Worm (Caenorhabditis elegans) whole organism, young adult: ENCODE results near the gene C35C5.9.

Experiments used
- F23B12.7 ChIP-seq: sonication (generic microtip); optimal IDR thresholded peaks from 2 replicates; lab custom pipeline; 2017; ENCODE audit warnings: missing genetic modification characterization, mild to moderate bottlenecking, missing compliant biosample characterization, antibody characterized with exemption, moderate library complexity; ENCODE audit not compliant: insufficient read depth
- F37B4.10 ChIP-seq: fragments of 200-800 bp; sonication (Bioruptor generic); IDR thresholded peaks from 2 replicates; pipeline ENCODE4 v1.3.6; 2022; ENCODE audit warnings: missing genetic modification characterization, missing compliant biosample characterization
- F49E8.2 ChIP-seq: sonication (generic microtip); optimal IDR thresholded peaks from 3 replicates; lab custom pipeline; 2017; ENCODE audit warnings: missing genetic modification characterization, mild to moderate bottlenecking, missing compliant biosample characterization, antibody characterized with exemption, moderate library complexity; ENCODE audit not compliant: insufficient read depth
- T07F8.4 ChIP-seq: sonication (generic microtip); optimal IDR thresholded peaks from 2 replicates; lab custom pipeline; 2016; ENCODE audit warnings: mild to moderate bottlenecking, missing genetic modification characterization, moderate library complexity, missing compliant biosample characterization
- Y56A3A.18 ChIP-seq: fragments of 200-800 bp; sonication (Bioruptor generic); IDR thresholded peaks from 2 replicates; pipeline ENCODE4 v1.3.6; 2022; ENCODE audit warnings: missing genetic modification reagents, missing genetic modification characterization, missing compliant biosample characterization
- Y79H2A.3 ChIP-seq: fragments of 200-800 bp; sonication (Bioruptor generic); conservative IDR thresholded peaks from 2 replicates; pipeline ENCODE4 v1.3.6; 2022; ENCODE audit warnings: missing genetic modification reagents, missing genetic modification characterization, missing compliant biosample characterization
- atf-7 ChIP-seq: sonication (generic microtip); optimal IDR thresholded peaks from 2 replicates; lab custom pipeline; 2017; ENCODE audit warnings: mild to moderate bottlenecking, missing genetic modification characterization, missing compliant biosample characterization
- attf-6 ChIP-seq: fragments of 200-800 bp; sonication (Bioruptor generic); IDR thresholded peaks from 2 replicates; pipeline ENCODE4 v1.3.6; 2022; ENCODE audit warnings: missing genetic modification reagents, missing genetic modification characterization, missing compliant biosample characterization
- bed-2 ChIP-seq: fragments of 200-800 bp; sonication (Bioruptor generic); IDR thresholded peaks from 2 replicates; pipeline ENCODE4 v1.3.6; 2022; ENCODE audit warnings: missing genetic modification reagents, missing genetic modification characterization, missing compliant biosample characterization
- ccch-3 ChIP-seq: fragments of 200-800 bp; sonication (Bioruptor generic); optimal IDR thresholded peaks from 2 replicates; lab custom pipeline; 2018; ENCODE audit warnings: mild to moderate bottlenecking, missing genetic modification characterization, missing compliant biosample characterization
- ceh-79 ChIP-seq: sonication (generic microtip); optimal IDR thresholded peaks from 2 replicates; lab custom pipeline; 2017; ENCODE audit warnings: mild to moderate bottlenecking, missing genetic modification characterization, missing compliant biosample characterization
- chd-7 ChIP-seq: sonication (generic microtip); optimal IDR thresholded peaks from 2 replicates; lab custom pipeline; 2016; ENCODE audit warnings: mild to moderate bottlenecking, missing genetic modification characterization, moderate library complexity, missing compliant biosample characterization
- dox-1 ChIP-seq: fragments of 200-800 bp; sonication (Bioruptor generic); IDR thresholded peaks from 2 replicates; pipeline ENCODE4 v1.3.6; 2022; ENCODE audit warnings: missing genetic modification reagents, missing genetic modification characterization, missing compliant biosample characterization
- dpff-1 ChIP-seq: sonication (generic microtip); optimal IDR thresholded peaks from 2 replicates; lab custom pipeline; 2017; ENCODE audit warnings: mild to moderate bottlenecking, missing genetic modification characterization, missing compliant biosample characterization
- ets-4 ChIP-seq: fragments of 200-800 bp; sonication (Bioruptor generic); optimal IDR thresholded peaks from 2 replicates; lab custom pipeline; 2018; ENCODE audit warnings: mild to moderate bottlenecking, missing genetic modification characterization, missing compliant biosample characterization
- gei-17 ChIP-seq: fragments of 200-800 bp; sonication (Bioruptor generic); optimal IDR thresholded peaks from 2 replicates; lab custom pipeline; 2018; ENCODE audit warnings: mild to moderate bottlenecking, missing genetic modification characterization, missing compliant biosample characterization
- him-1 ChIP-seq: sonication (generic microtip); optimal IDR thresholded peaks from 2 replicates; lab custom pipeline; 2016; ENCODE audit warnings: missing genotype, missing genetic modification reagents, missing genetic modification characterization, missing compliant biosample characterization
- hmg-1.2 ChIP-seq: fragments of 200-800 bp; sonication (Bioruptor generic); IDR thresholded peaks from 2 replicates; pipeline ENCODE4 v1.3.6; 2022; ENCODE audit warnings: missing genetic modification reagents, missing genetic modification characterization, missing compliant biosample characterization
- lag-1 ChIP-seq: fragments of 200-800 bp; sonication (Bioruptor generic); IDR thresholded peaks from 2 replicates; pipeline ENCODE4 v1.3.6; 2022; ENCODE audit warnings: missing genetic modification reagents, missing genetic modification characterization, missing compliant biosample characterization
- let-526 ChIP-seq: fragments of 200-800 bp; sonication (Bioruptor generic); IDR thresholded peaks from 2 replicates; pipeline ENCODE4 v1.3.6; 2022; ENCODE audit warnings: missing genetic modification reagents, missing genetic modification characterization, missing compliant biosample characterization
- let-607 ChIP-seq, 2 experiments: fragments of 200-800 bp in 1 of 2; sonication (Bioruptor generic) in 1 of 2; sonication (generic microtip) in 1 of 2; optimal IDR thresholded peaks; 2 replicates each; lab custom pipeline; 2016 to 2018; ENCODE audit warnings: mild to moderate bottlenecking in 2 of 2, missing compliant biosample characterization in 2 of 2, missing genetic modification characterization in 2 of 2, moderate library complexity in 2 of 2, missing genotype in 1 of 2
- lin-26 ChIP-seq: fragments of 200-800 bp; sonication (Bioruptor generic); IDR thresholded peaks from 2 replicates; pipeline ENCODE4 v1.3.6; 2022; ENCODE audit warnings: missing genetic modification reagents, missing genetic modification characterization, missing compliant biosample characterization
- lin-35 ChIP-seq, 3 experiments: fragments of 150-350 bp in 2 of 3; sonication (generic microtip) in 1 of 3; optimal IDR thresholded peaks; 2 replicates each; lab custom pipeline; 2014 to 2018; ENCODE audit warnings: missing biosample characterization in 3 of 3, missing genetic modification characterization in 3 of 3, missing genetic modification reagents in 3 of 3
- lin-40 ChIP-seq: sonication (generic microtip); optimal IDR thresholded peaks from 2 replicates; lab custom pipeline; 2016; ENCODE audit warnings: missing genetic modification characterization, mild to moderate bottlenecking, missing compliant biosample characterization, missing genotype, missing genetic modification reagents
- lsy-27 ChIP-seq: sonication (generic microtip); optimal IDR thresholded peaks from 2 replicates; lab custom pipeline; 2017; ENCODE audit warnings: missing genetic modification characterization, mild to moderate bottlenecking, missing compliant biosample characterization, antibody characterized with exemption, missing genotype, borderline replicate concordance; ENCODE audit not compliant: insufficient read depth
- mxl-1 ChIP-seq: sonication (generic microtip); optimal IDR thresholded peaks from 2 replicates; lab custom pipeline; 2016; ENCODE audit warnings: missing genetic modification characterization, missing compliant biosample characterization
- nfyb-1 ChIP-seq: fragments of 200-800 bp; sonication (Bioruptor generic); IDR thresholded peaks from 2 replicates; pipeline ENCODE4 v1.3.6; 2022; ENCODE audit warnings: missing genetic modification reagents, missing genetic modification characterization, missing compliant biosample characterization
- nhr-27 ChIP-seq: fragments of 200-800 bp; sonication (Bioruptor generic); optimal IDR thresholded peaks from 2 replicates; lab custom pipeline; 2018; ENCODE audit warnings: mild to moderate bottlenecking, missing genetic modification characterization, moderate library complexity, missing compliant biosample characterization
- nhr-80 ChIP-seq: sonication (generic microtip); optimal IDR thresholded peaks from 2 replicates; lab custom pipeline; 2016; ENCODE audit warnings: missing genetic modification characterization, missing compliant biosample characterization
- nhr-90 ChIP-seq: sonication (generic microtip); optimal IDR thresholded peaks from 2 replicates; lab custom pipeline; 2016; ENCODE audit warnings: missing genotype, mild to moderate bottlenecking, missing genetic modification characterization, missing compliant biosample characterization
- pbrm-1 ChIP-seq: fragments of 200-800 bp; sonication (Bioruptor generic); IDR thresholded peaks from 2 replicates; pipeline ENCODE4 v1.3.6; 2022; ENCODE audit warnings: missing genetic modification reagents, missing genetic modification characterization, missing compliant biosample characterization
- rcor-1 ChIP-seq: fragments of 200-800 bp; sonication (Bioruptor generic); IDR thresholded peaks from 2 replicates; pipeline ENCODE4 v1.3.6; 2022; ENCODE audit warnings: missing genetic modification reagents, missing genetic modification characterization, missing compliant biosample characterization
- rpc-1 ChIP-seq, 2 experiments: fragments of 150-350 bp in 1 of 2; sonication (generic microtip) in 1 of 2; optimal IDR thresholded peaks; 2 replicates each; lab custom pipeline; 2014 to 2018; ENCODE audit warnings: missing biosample characterization in 1 of 2, missing genetic modification characterization in 1 of 2, missing genetic modification reagents in 1 of 2, missing genotype in 1 of 2
- snpc-4 ChIP-seq, 5 experiments: fragments of 150-350 bp in 1 of 5; sonication (generic microtip) in 4 of 5; optimal IDR thresholded peaks; 2 replicates each; lab custom pipeline; 2014 to 2018; ENCODE audit warnings: missing genetic modification characterization in 5 of 5, missing biosample characterization in 3 of 5, antibody characterized with exemption in 2 of 5, mild to moderate bottlenecking in 2 of 5, missing compliant biosample characterization in 2 of 5, missing genotype in 2 of 5, moderate library complexity in 2 of 5, missing genetic modification reagents in 1 of 5
- somi-1 ChIP-seq: fragments of 200-800 bp; sonication (Bioruptor generic); optimal IDR thresholded peaks from 2 replicates; lab custom pipeline; 2018; ENCODE audit warnings: mild to moderate bottlenecking, missing genetic modification characterization, missing compliant biosample characterization
- xnd-1 ChIP-seq: sonication (generic microtip); optimal IDR thresholded peaks from 2 replicates; lab custom pipeline; 2016; ENCODE audit warnings: missing genotype, missing genetic modification reagents, missing genetic modification characterization, missing compliant biosample characterization
- zim-3 ChIP-seq: sonication (generic microtip); optimal IDR thresholded peaks from 2 replicates; lab custom pipeline; 2017; ENCODE audit warnings: mild to moderate bottlenecking, missing genetic modification characterization, moderate library complexity, missing compliant biosample characterization
- ztf-26 ChIP-seq: sonication (generic microtip); optimal IDR thresholded peaks from 2 replicates; lab custom pipeline; 2017; ENCODE audit warnings: missing genetic modification characterization, missing compliant biosample characterization

C35C5.9 gene

ce11 chrX:11534443-11534842, 1.9 kb upstream of the C35C5.9 start (continued):
- TF ChIP-seq let-526 (GFP tag; lab: Robert Waterston, UW), result no peak

DNA sequence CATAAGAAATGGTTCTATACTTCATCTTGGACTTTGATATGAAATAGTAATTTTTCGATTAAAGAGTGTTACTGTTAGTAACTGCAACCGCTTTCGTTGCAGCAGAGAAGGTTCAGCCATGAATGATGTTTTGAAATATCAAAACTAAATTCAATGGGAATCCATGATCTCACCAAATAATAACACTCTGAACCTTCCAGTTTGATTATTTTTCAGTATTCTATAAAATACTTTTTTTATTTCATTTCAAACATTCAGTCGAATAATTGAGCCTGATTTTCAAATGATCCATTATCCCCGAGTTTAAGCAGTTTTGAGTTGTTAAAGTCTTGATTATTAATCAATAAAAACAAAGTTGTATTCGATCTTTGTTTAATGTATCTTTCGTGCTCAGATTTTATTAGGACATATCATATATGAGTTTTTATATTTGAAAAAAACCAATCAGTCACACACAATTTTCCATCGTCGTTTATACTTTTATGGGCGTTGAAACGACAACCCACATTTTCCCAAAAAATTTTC, 934 bp downstream of the C35C5.9 start, which contains the start of gene gcp-2.2:
Gene gcp-2.2 (plus strand): TSS at position 475 of the 525 bp plus-strand sequence.
- no peak for TF ChIP-seq chd-7 (tag; lab: Kevin White, UChicago)
- no peak for TF ChIP-seq zim-3 (tag; lab: Kevin White, UChicago)
- TF ChIP-seq mxl-1 (tag; lab: Kevin White, UChicago), result no peak
- TF ChIP-seq lin-35 (GFP tag; optimal IDR thresholded peaks at IDR 0.05; lab: Kevin White, UChicago), result no peak
- no peak for TF ChIP-seq gei-17 (GFP tag; lab: Kevin White, UChicago)
- no peak for TF ChIP-seq Y79H2A.3
- no peak for TF ChIP-seq dox-1
- no peak for TF ChIP-seq rpc-1 (optimal IDR thresholded peaks at IDR 0.05; lab: Kevin White, UChicago)
- no peak for TF ChIP-seq rpc-1 (tag; optimal IDR thresholded peaks at IDR 0.05; lab: Kevin White, UChicago)
- no peak for TF ChIP-seq ztf-26 (tag; lab: Kevin White, UChicago)
- no peak for TF ChIP-seq ceh-79 (tag; lab: Kevin White, UChicago)
- no peak for TF ChIP-seq lag-1 (GFP tag; lab: Robert Waterston, UW)
- no peak for TF ChIP-seq F37B4.10 (GFP tag; lab: Robert Waterston, UW)
- TF ChIP-seq lsy-27 (tag; lab: Kevin White, UChicago), result no peak
- no peak for TF ChIP-seq ccch-3 (GFP tag; lab: Kevin White, UChicago)
- TF ChIP-seq nhr-80 (tag; lab: Kevin White, UChicago), result no peak

ce11 chrX:11541690-11542089, 5.3 kb downstream of the C35C5.9 start:
- TF ChIP-seq him-1 (tag; lab: Kevin White, UChicago) (no peak), xnd-1 (tag; lab: Kevin White, UChicago) (no peak)

DNA sequence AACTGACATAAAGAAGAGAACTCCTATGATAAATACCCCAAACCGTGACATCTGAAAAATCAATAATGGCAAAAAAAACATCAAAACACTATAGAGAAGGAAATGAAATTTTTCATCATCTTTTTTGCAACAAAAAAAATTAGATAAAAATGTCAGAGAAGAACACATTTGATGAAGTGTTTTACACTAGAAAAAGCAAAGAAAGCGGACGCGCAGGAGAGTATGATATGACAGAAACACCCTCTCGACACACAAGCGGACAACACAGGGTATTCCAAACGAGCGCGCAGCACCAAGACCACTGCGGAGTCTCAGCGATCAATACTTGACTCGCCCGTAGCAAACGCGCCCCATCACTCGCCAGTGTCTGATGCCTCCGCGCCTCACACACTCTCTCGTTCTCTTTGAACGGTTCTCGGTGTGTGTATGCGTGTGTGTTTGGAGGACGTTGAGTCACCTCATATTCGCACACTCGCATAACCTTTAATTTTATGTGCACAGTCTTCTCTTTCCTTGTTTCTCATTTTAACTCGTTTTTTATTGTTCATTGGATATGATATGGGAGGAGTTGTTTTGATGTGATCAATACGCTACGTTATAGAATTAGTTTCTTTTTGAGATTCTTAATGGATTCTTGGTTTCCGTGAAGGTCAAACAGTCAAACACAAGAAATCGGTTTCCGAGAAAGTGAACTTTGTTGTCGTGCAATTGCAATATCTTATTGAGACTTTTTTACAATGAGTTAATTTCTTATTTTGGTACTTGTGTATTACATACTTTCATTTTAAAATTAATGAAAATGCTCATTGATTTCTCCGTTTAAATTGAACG, 10.3 kb downstream of the C35C5.9 start, which contains the start of gene selt-1.1:
Gene selt-1.1 (minus strand): TSS at position 51 of the 831 bp plus-strand sequence.
- TF ChIP-seq F49E8.2 (tag; lab: Kevin White, UChicago) (no peak), nhr-90 (tag; lab: Kevin White, UChicago) (peak; percentile 7), attf-6 (GFP tag; lab: Robert Waterston, UW) (no peak), Y56A3A.18 (GFP tag; lab: Robert Waterston, UW) (0 out of 2 replicates have a peak, but pooled peaks have one; percentile 27), somi-1 (no peak), lin-26 (peak; percentile 42; the same call in 1 of the 2 replicates), nhr-27 (tag; lab: Kevin White, UChicago) (no peak), him-1 (tag; lab: Kevin White, UChicago) (no peak), T07F8.4 (no peak), bed-2 (GFP tag; lab: Robert Waterston, UW) (0 out of 2 replicates have a peak, but pooled peaks have one; percentile 28), nhr-80 (tag; lab: Kevin White, UChicago) (peak; percentile 98), pbrm-1 (GFP tag; lab: Robert Waterston, UW) (peak; percentile 32; the same call in 1 of the 2 replicates), dpff-1 (tag; lab: Kevin White, UChicago) (no peak), rcor-1 (GFP tag; lab: Robert Waterston, UW) (peak; percentile 56; the same call in 1 of the 2 replicates), nfyb-1 (GFP tag; lab: Robert Waterston, UW) (0 out of 2 replicates have a peak, but pooled peaks have one; percentile 21), snpc-4 (GFP tag; optimal IDR thresholded peaks at IDR 0.05; lab: Kevin White, UChicago) (no peak), snpc-4 (tag; optimal IDR thresholded peaks at IDR 0.05; lab: Kevin White, UChicago) (peak in 1 of 4 experiments; percentile 40), chd-7 (tag; lab: Kevin White, UChicago) (peak; percentile 8), lin-40 (tag; lab: Kevin White, UChicago) (peak; percentile 65), gei-17 (GFP tag; lab: Kevin White, UChicago) (peak; percentile 31), atf-7 (tag; lab: Kevin White, UChicago) (peak; percentile 29), dox-1 (peak; percentile 89), ets-4 (GFP tag; lab: Kevin White, UChicago) (peak; percentile 85), F23B12.7 (tag; lab: Kevin White, UChicago) (peak; percentile 5), hmg-1.2 (GFP tag; lab: Robert Waterston, UW) (peak; percentile 96), let-607 (tag; optimal IDR thresholded peaks at IDR 0.05; lab: Kevin White, UChicago) (peak; percentile 43 to 68), ztf-26 (tag; lab: Kevin White, UChicago) (peak; percentile 42)
